Worm (Caenorhabditis elegans) whole organism, L1 larva: Measurements from ENCODE around the gene attf-3.
"Not testable (repeated sequence)": the region's sequence is repeated elsewhere in the genome, so short reads cannot be mapped to it uniquely, and the experiment has no call there.

Experiments used
- C04F5.9 ChIP-seq: sonication (generic microtip); optimal IDR thresholded peaks from 2 replicates; lab custom pipeline; 2016; ENCODE audit warnings: missing genetic modification characterization, missing compliant biosample characterization
- F16B12.6 ChIP-seq: fragments of 150-350 bp; optimal IDR thresholded peaks from 2 replicates; lab custom pipeline; 2014; ENCODE audit warnings: missing biosample characterization, missing genetic modification characterization
- aly-2 ChIP-seq: fragments of 150-350 bp; optimal IDR thresholded peaks from 2 replicates; lab custom pipeline; 2014; ENCODE audit warnings: missing biosample characterization, missing genetic modification characterization
- ceh-82 ChIP-seq, 3 experiments: fragments of 150-350 bp in 1 of 3; sonication (generic microtip) in 2 of 3; optimal IDR thresholded peaks; 2 replicates each; lab custom pipeline; 2014 to 2017; ENCODE audit warnings: missing biosample characterization in 3 of 3, missing genetic modification characterization in 3 of 3
- ceh-90 ChIP-seq: sonication (generic microtip); optimal IDR thresholded peaks from 2 replicates; lab custom pipeline; 2016; ENCODE audit warnings: missing genetic modification characterization, missing compliant biosample characterization
- dpl-1 ChIP-seq, 3 experiments: fragments of 150-350 bp in 2 of 3; sonication (generic microtip) in 1 of 3; optimal IDR thresholded peaks; 2 replicates each; lab custom pipeline; 2014 to 2017; ENCODE audit warnings: missing biosample characterization in 3 of 3, missing genetic modification characterization in 3 of 3, missing genetic modification reagents in 3 of 3
- efl-1 ChIP-seq, 4 experiments: fragments of 150-350 bp; optimal IDR thresholded peaks in 3 of 4; peaks in 1 of 4; 1 replicate in 1 of 4; 2 replicates in 3 of 4; lab custom pipeline; 2014; ENCODE audit warnings: missing biosample characterization in 2 of 4, missing genetic modification characterization in 2 of 4, missing genetic modification reagents in 2 of 4
- elt-2 ChIP-seq: sonication (generic microtip); optimal IDR thresholded peaks from 2 replicates; lab custom pipeline; 2016; ENCODE audit warnings: missing genetic modification characterization, mild to moderate bottlenecking, inconsistent platforms, missing compliant biosample characterization, missing genetic modification reagents
- fkh-10 ChIP-seq: sonication (generic microtip); optimal IDR thresholded peaks from 2 replicates; lab custom pipeline; 2017; ENCODE audit warnings: missing biosample characterization, missing genetic modification reagents, missing genetic modification characterization
- fkh-8 ChIP-seq: sonication (generic microtip); optimal IDR thresholded peaks from 2 replicates; lab custom pipeline; 2016; ENCODE audit warnings: mild to moderate bottlenecking, missing genetic modification characterization, missing compliant biosample characterization
- fos-1 ChIP-seq: fragments of 150-350 bp; optimal IDR thresholded peaks from 2 replicates; lab custom pipeline; 2014; ENCODE audit warnings: missing biosample characterization, missing genetic modification characterization
- hpl-2 ChIP-seq: fragments of 150-350 bp; optimal IDR thresholded peaks from 2 replicates; lab custom pipeline; 2014; ENCODE audit warnings: missing biosample characterization, missing genetic modification reagents, missing genetic modification characterization
- irx-1 ChIP-seq: sonication (generic microtip); optimal IDR thresholded peaks from 2 replicates; lab custom pipeline; 2016; ENCODE audit warnings: missing genetic modification characterization, missing compliant biosample characterization
- lin-13 ChIP-seq: fragments of 150-350 bp; optimal IDR thresholded peaks from 2 replicates; lab custom pipeline; 2014; ENCODE audit warnings: missing biosample characterization, missing genetic modification reagents, missing genetic modification characterization
- lin-14 ChIP-seq: fragments of 200-800 bp; sonication (Bioruptor generic); optimal IDR thresholded peaks from 2 replicates; lab custom pipeline; 2018; ENCODE audit warnings: mild to moderate bottlenecking, missing genetic modification characterization, moderate library complexity, missing compliant biosample characterization
- lin-15B ChIP-seq: fragments of 150-350 bp; sonication (generic microtip); optimal IDR thresholded peaks from 3 replicates; lab custom pipeline; 2014; ENCODE audit warnings: missing biosample characterization, missing genetic modification characterization
- lin-35 ChIP-seq, 2 experiments: fragments of 150-350 bp; optimal IDR thresholded peaks; 2 replicates each; lab custom pipeline; 2014; ENCODE audit warnings: missing biosample characterization in 2 of 2, missing genetic modification characterization in 2 of 2, missing genetic modification reagents in 2 of 2
- lir-3 ChIP-seq: sonication (generic microtip); optimal IDR thresholded peaks from 2 replicates; lab custom pipeline; 2016; ENCODE audit warnings: mild to moderate bottlenecking, missing genetic modification characterization, moderate library complexity, missing compliant biosample characterization; ENCODE audit not compliant: poor library complexity
- lsy-2 ChIP-seq, 2 experiments: fragments of 150-350 bp; optimal IDR thresholded peaks; 2 replicates each; lab custom pipeline; 2014; ENCODE audit warnings: missing biosample characterization in 2 of 2, missing genetic modification characterization in 2 of 2
- mep-1 ChIP-seq: fragments of 150-350 bp; optimal IDR thresholded peaks from 2 replicates; lab custom pipeline; 2014; ENCODE audit warnings: missing biosample characterization, missing genetic modification characterization
- nhr-20 ChIP-seq: sonication (generic microtip); optimal IDR thresholded peaks from 2 replicates; lab custom pipeline; 2016; ENCODE audit warnings: mild to moderate bottlenecking, missing genetic modification characterization, missing compliant biosample characterization
- nhr-28 ChIP-seq: fragments of 150-350 bp; optimal IDR thresholded peaks from 2 replicates; lab custom pipeline; 2014; ENCODE audit warnings: missing biosample characterization, missing genetic modification characterization
- nhr-84 ChIP-seq: sonication (generic microtip); optimal IDR thresholded peaks from 2 replicates; lab custom pipeline; 2017; ENCODE audit warnings: missing biosample characterization, missing genetic modification characterization
- nhr-85 ChIP-seq: sonication (generic microtip); peaks from one replicate; lab custom pipeline; 2016; ENCODE audit warnings: missing genetic modification characterization, inconsistent platforms, missing compliant biosample characterization
- pqm-1 ChIP-seq: sonication (generic microtip); optimal IDR thresholded peaks from 3 replicates; lab custom pipeline; 2017; ENCODE audit warnings: missing biosample characterization, missing genetic modification characterization
- skn-1 ChIP-seq: fragments of 150-350 bp; optimal IDR thresholded peaks from 2 replicates; lab custom pipeline; 2014; ENCODE audit warnings: missing biosample characterization, missing genetic modification characterization
- sup-37 ChIP-seq: fragments of 200-800 bp; sonication (Bioruptor generic); optimal IDR thresholded peaks from 2 replicates; lab custom pipeline; 2018; ENCODE audit warnings: mild to moderate bottlenecking, missing genetic modification characterization, missing compliant biosample characterization
- tbx-2 ChIP-seq: sonication (generic microtip); optimal IDR thresholded peaks from 2 replicates; lab custom pipeline; 2016; ENCODE audit warnings: missing genetic modification characterization, missing compliant biosample characterization
- tlp-1 ChIP-seq: fragments of 150-350 bp; optimal IDR thresholded peaks from 2 replicates; lab custom pipeline; 2014; ENCODE audit warnings: missing biosample characterization, missing genetic modification characterization
- unc-130 ChIP-seq: fragments of 150-350 bp; optimal IDR thresholded peaks from 2 replicates; lab custom pipeline; 2017; ENCODE audit warnings: missing biosample characterization, missing genetic modification characterization, inconsistent platforms
- unc-30 ChIP-seq: sonication (generic microtip); optimal IDR thresholded peaks from 2 replicates; lab custom pipeline; 2017; ENCODE audit warnings: missing biosample characterization, missing genetic modification characterization
- unc-62 ChIP-seq: fragments of 150-350 bp; optimal IDR thresholded peaks from 2 replicates; lab custom pipeline; 2014; ENCODE audit warnings: missing biosample characterization, missing genetic modification reagents, missing genetic modification characterization
- unc-98 ChIP-seq: fragments of 200-800 bp; sonication (Bioruptor generic); IDR thresholded peaks from 2 replicates; pipeline ENCODE4 v1.3.6; 2022; ENCODE audit warnings: missing genetic modification characterization, missing compliant biosample characterization
- zag-1 ChIP-seq: fragments of 150-350 bp; optimal IDR thresholded peaks from 2 replicates; lab custom pipeline; 2014; ENCODE audit warnings: missing biosample characterization, missing genetic modification characterization
- ztf-4 ChIP-seq: fragments of 150-350 bp; optimal IDR thresholded peaks from 2 replicates; lab custom pipeline; 2014; ENCODE audit warnings: missing biosample characterization, missing genetic modification characterization

attf-3 gene

DNA sequence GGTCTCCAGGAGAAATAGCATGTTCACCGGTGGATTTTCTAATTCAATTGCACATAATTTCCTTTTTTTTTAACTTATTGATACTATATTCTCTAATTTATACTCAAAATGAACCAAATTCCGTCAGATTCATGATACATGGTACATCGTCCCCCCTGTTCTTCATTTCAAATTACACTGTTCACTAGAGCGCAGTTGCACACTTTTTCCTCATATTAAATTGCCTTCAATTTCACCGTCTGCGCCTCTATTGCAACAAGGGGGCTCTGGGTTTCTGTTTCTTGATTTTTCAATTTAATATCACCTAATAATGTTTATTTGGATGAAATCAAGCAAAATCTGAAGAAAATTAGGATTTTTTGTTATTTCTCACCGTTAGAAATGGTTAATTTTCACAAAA, 45.4 kb upstream of the attf-3 start (continued):
- TF ChIP-seq lin-35 (GFP tag; optimal IDR thresholded peaks at IDR 0.05; lab: Kevin White, UChicago) (peak; percentile 68 to 72), nhr-85 (tag; lab: Kevin White, UChicago) (peak; percentile 71), lin-15B (tag; lab: Kevin White, UChicago) (peak; percentile 61), nhr-20 (tag; lab: Kevin White, UChicago) (peak; percentile 37), fkh-8 (tag; lab: Kevin White, UChicago) (peak; percentile 56), zag-1 (tag; lab: Kevin White, UChicago) (peak; percentile 14), mep-1 (peak; percentile 79), unc-130 (tag; lab: Kevin White, UChicago) (peak; percentile 27), F16B12.6 (tag; lab: Kevin White, UChicago) (peak; percentile 60), C04F5.9 (tag; lab: Kevin White, UChicago) (no peak), lin-13 (GFP tag; lab: Kevin White, UChicago) (peak; percentile 53), lsy-2 (tag; optimal IDR thresholded peaks at IDR 0.05; lab: Kevin White, UChicago) (peak; percentile 64 to 82), pqm-1 (tag; lab: Kevin White, UChicago) (no peak), fkh-10 (GFP tag; lab: Kevin White, UChicago) (no peak), skn-1 (tag; lab: Kevin White, UChicago) (peak; percentile 11), tbx-2 (tag; lab: Kevin White, UChicago) (peak; percentile 9), irx-1 (tag; lab: Kevin White, UChicago) (peak; percentile 9), unc-98 (GFP tag; lab: Robert Waterston, UW) (no peak), lin-14 (GFP tag; lab: Kevin White, UChicago) (peak; percentile 77)

DNA sequence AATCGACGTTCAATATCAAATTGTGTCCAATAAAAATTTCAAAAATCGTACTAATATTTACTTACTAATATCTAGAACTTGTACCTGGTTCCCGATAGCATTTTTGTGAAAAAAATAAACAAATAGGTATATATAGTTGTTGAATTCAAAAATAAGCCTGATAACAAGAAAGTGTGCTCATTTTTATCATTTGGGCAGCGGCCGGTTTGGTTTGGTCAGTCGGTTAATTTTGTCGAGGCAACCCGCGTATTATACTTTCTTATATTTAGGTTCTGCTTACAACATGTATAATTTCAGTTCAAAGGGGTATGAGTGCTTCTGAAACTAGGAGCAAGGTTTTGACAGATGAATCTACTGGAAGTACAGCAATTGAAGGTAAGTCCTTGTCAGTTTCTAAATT, 44.5 kb upstream of the attf-3 start, which contains the start of the genes nhr-280 and C29F9.2:
Gene nhr-280 (minus strand): TSS at position 101 of the 400 bp plus-strand sequence.
Gene C29F9.2 (plus strand): TSS at position 298 of the 400 bp plus-strand sequence.
- TF ChIP-seq elt-2 (peak; percentile 23), nhr-20 (tag; lab: Kevin White, UChicago) (no peak)

DNA sequence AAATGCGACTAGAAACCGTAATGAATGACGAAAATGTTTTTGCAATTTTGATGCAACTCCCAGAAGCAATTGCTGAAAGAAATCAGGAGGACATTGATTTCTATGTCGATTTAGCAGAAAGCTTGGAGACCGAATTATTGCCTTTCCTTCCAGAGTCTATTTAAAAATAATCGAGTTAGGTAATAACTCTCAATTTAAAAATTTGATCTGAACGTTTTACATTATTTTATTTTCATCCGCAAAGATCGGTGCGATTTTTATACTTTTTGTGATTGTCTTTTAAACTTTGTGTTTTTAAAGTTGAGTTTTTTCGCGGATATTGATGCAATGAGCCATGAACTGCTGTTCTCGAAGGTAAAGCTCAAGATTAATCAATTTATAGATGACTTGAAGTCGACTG, 38.3 kb upstream of the attf-3 start, which contains the start of gene pals-23:
Gene pals-23 (plus strand): TSS at position 301 of the 400 bp plus-strand sequence.
- TF ChIP-seq fos-1 (tag; lab: Kevin White, UChicago) (no peak), ceh-82 (tag; optimal IDR thresholded peaks at IDR 0.05; lab: Kevin White, UChicago) (no peak), nhr-84 (tag; lab: Kevin White, UChicago) (no peak), tbx-2 (tag; lab: Kevin White, UChicago) (no peak), unc-30 (no peak), lin-13 (GFP tag; lab: Kevin White, UChicago) (no peak)

- not testable (repeated sequence) for TF ChIP-seq sup-37 (GFP tag; lab: Kevin White, UChicago); dpl-1 (GFP tag; optimal IDR thresholded peaks at IDR 0.05; lab: Kevin White, UChicago); tlp-1 (tag; lab: Kevin White, UChicago)
These were observed 35.8 kb upstream of the attf-3 start, which contains the start of gene C29F9.12 for ce11 chrIII:121983-122449. TSS of gene C29F9.12 (minus strand) at chrIII:122033.

ce11 chrIII:120199-120598, 34.0 kb upstream of the attf-3 start, which contains the start of gene pals-24:
TSS of gene pals-24 (plus strand) at chrIII:120435.
- TF ChIP-seq elt-2 (peak; percentile 56), efl-1 (optimal IDR thresholded peaks at IDR 0.05; lab: Kevin White, UChicago) (no peak), efl-1 (GFP tag; optimal IDR thresholded peaks at IDR 0.05 in 1 of 2; lab: Kevin White, UChicago) (peak in 1 of 2 experiments; percentile 79), lin-35 (GFP tag; optimal IDR thresholded peaks at IDR 0.05; lab: Kevin White, UChicago) (peak in 1 of 2 experiments; percentile 14), unc-30 (no peak)
- TF ChIP-seq, all 84 proteins: peak for 3

- TF ChIP-seq lir-3 (tag; lab: Kevin White, UChicago) (no peak), hpl-2 (GFP tag; lab: Kevin White, UChicago) (no peak), aly-2 (tag; lab: Kevin White, UChicago) (no peak), mep-1 (no peak), lin-14 (GFP tag; lab: Kevin White, UChicago) (no peak), tlp-1 (tag; lab: Kevin White, UChicago) (no peak), ztf-4 (tag; lab: Kevin White, UChicago) (no peak), unc-62 (no peak), ceh-90 (no peak), nhr-28 (tag; lab: Kevin White, UChicago) (no peak)
These were observed 31.7 kb upstream of the attf-3 start for ce11 chrIII:117857-118256.
